Fruit fly (Drosophila melanogaster) whole organism, adult: ENCODE results near the gene CG9044.

ENCODE experiments used
- CG11617 ChIP-seq: fragments of 200-800 bp; sonication (Bioruptor generic); optimal IDR thresholded peaks from 2 replicates; lab custom pipeline; 2017; ENCODE audit warnings: mild to moderate bottlenecking, missing biosample characterization, missing genetic modification reagents, missing genetic modification characterization
- CG12768 ChIP-seq: fragments of 200-800 bp; sonication (Bioruptor generic); optimal IDR thresholded peaks from 2 replicates; lab custom pipeline; 2017; ENCODE audit warnings: missing biosample characterization, missing genetic modification characterization, mild to moderate bottlenecking, moderate library complexity, missing genetic modification reagents
- bab1 ChIP-seq: fragments of 200-800 bp; sonication (Bioruptor generic); optimal IDR thresholded peaks from 3 replicates; lab custom pipeline; 2019; ENCODE audit warnings: missing biosample characterization, mild to moderate bottlenecking, missing genetic modification characterization, moderate library complexity
- kay ChIP-seq: fragments of 200-800 bp; sonication (Bioruptor generic); peaks from one replicate; lab custom pipeline; 2016; ENCODE audit warnings: missing biosample characterization, missing genetic modification characterization, borderline replicate concordance
- pad ChIP-seq: fragments of 200-800 bp; sonication (Bioruptor generic); optimal IDR thresholded peaks from 3 replicates; lab custom pipeline; 2017; ENCODE audit warnings: missing biosample characterization, missing genetic modification characterization, mild to moderate bottlenecking, moderate library complexity, missing genetic modification reagents
- toe ChIP-seq: fragments of 200-800 bp; sonication (Bioruptor generic); optimal IDR thresholded peaks from 2 replicates; lab custom pipeline; 2016; ENCODE audit warnings: missing biosample characterization, missing genetic modification characterization

DNA sequence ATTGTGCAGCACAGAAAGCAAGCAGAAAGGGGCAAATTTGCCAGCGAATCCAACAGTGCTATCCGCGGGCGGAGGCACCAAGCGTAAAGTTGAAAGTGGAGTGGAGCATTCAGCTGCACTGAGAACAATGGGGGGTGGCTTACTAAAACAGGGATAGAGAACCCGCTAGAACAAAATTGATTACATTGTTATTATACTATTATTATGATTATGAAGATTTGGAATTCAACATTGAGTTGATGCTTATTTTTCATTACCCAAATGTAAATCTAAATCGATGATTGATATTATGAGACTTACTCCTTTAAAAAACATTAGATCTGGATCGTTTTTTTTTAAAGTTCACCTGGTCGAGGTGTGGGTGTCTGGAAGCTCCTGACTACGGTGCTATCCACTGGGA, 47.7 kb upstream of the CG9044 start:
- no peak for TF ChIP-seq CG12768
- TF ChIP-seq toe (GFP tag; lab: Kevin White, UChicago): no peak
- no peak for TF ChIP-seq kay (GFP tag; lab: Kevin White, UChicago)
- TF ChIP-seq pad (GFP tag; lab: Kevin White, UChicago): no peak
- no peak for TF ChIP-seq CG11617 (GFP tag; lab: Kevin White, UChicago)
- TF ChIP-seq bab1: no peak
